Worm (Caenorhabditis elegans): ENCODE measurements around the gene B0513.4.

DNA sequence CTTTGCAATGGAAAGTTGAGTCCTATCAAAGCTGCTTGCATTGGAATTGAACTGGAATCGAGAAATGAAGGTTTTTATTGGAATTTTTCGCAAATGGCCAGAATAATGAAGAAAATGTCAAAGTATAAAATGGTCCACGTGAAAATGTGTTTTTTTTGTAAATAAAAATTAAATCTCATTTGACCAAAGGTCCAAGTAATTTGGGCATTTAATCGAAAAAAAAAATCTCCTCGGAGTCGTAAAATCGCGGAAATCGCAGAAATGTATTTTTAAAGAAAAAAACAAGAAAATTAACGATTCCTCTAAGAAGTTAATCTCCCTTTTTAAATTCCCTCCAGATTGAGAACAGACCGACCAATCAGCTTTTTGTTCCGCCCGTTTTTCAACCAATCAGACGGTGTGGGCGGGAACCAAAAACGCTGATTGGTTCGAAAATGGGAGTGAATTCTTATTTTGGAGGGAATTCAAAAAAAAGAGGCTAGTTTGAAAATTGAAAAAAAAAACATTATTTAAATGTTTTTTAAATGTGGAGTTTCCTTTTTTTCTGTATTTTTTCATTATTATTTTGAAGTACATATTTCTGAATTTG lies 3.3 kb upstream of the B0513.4 start, which contains the start of gene prdh-1:
- TF ChIP-seq fos-1 (tag; optimal IDR thresholded peaks at IDR 0.05) (no peak), nhr-12 (tag; optimal IDR thresholded peaks at IDR 0.05) (no peak), lin-39 (tag; optimal IDR thresholded peaks at IDR 0.05) (no peak), nhr-11 (tag; optimal IDR thresholded peaks at IDR 0.05) (no peak), ztf-4 (tag; optimal IDR thresholded peaks at IDR 0.05) (no peak), nhr-28 (tag; optimal IDR thresholded peaks at IDR 0.05) (no peak), egl-13 (tag; optimal IDR thresholded peaks at IDR 0.05) (no peak), nhr-20 (tag; optimal IDR thresholded peaks at IDR 0.05) (no peak), tbx-2 (tag; optimal IDR thresholded peaks at IDR 0.05) (no peak), ama-1 (optimal IDR thresholded peaks at IDR 0.05) (no peak), mab-9 (GFP tag; IDR thresholded peaks at IDR 0.05) (no peak)
